Worm (Caenorhabditis elegans) whole organism, young adult: Measurements from ENCODE around the gene C39E9.8.

ENCODE experiments used
- C17E4.6 ChIP-seq: fragments of 200-800 bp; sonication (Bioruptor generic); IDR thresholded peaks from 2 replicates; pipeline ENCODE4 v1.3.6; 2022; ENCODE audit warnings: missing genetic modification reagents, missing genetic modification characterization, missing compliant biosample characterization
- F10E7.11 ChIP-seq: sonication (generic microtip); optimal IDR thresholded peaks from 2 replicates; lab custom pipeline; 2017; ENCODE audit warnings: mild to moderate bottlenecking, missing genetic modification characterization, moderate library complexity, missing compliant biosample characterization
- F55B11.4 ChIP-seq: sonication (generic microtip); optimal IDR thresholded peaks from 2 replicates; lab custom pipeline; 2016; ENCODE audit warnings: missing compliant biosample characterization, missing genetic modification characterization, borderline replicate concordance; ENCODE audit not compliant: insufficient read depth
- K12H6.12 ChIP-seq: fragments of 200-800 bp; sonication (Bioruptor generic); optimal IDR thresholded peaks from 2 replicates; lab custom pipeline; 2018; ENCODE audit warnings: mild to moderate bottlenecking, missing genetic modification characterization, missing compliant biosample characterization
- T26A5.8 ChIP-seq: sonication (generic microtip); optimal IDR thresholded peaks from 2 replicates; lab custom pipeline; 2016; ENCODE audit warnings: missing genetic modification characterization, missing compliant biosample characterization
- ZK185.1 ChIP-seq: sonication (generic microtip); optimal IDR thresholded peaks from 2 replicates; lab custom pipeline; 2016; ENCODE audit warnings: mild to moderate bottlenecking, missing genetic modification characterization, missing compliant biosample characterization; ENCODE audit not compliant: poor library complexity, severe bottlenecking
- attf-3 ChIP-seq: fragments of 200-800 bp; sonication (Bioruptor generic); conservative IDR thresholded peaks from 2 replicates; pipeline ENCODE4 v1.3.6; 2022; ENCODE audit warnings: missing genetic modification reagents, missing genetic modification characterization, missing compliant biosample characterization
- attf-6 ChIP-seq: fragments of 200-800 bp; sonication (Bioruptor generic); IDR thresholded peaks from 2 replicates; pipeline ENCODE4 v1.3.6; 2022; ENCODE audit warnings: missing genetic modification reagents, missing genetic modification characterization, missing compliant biosample characterization
- bed-1 ChIP-seq: fragments of 200-800 bp; sonication (Bioruptor generic); IDR thresholded peaks from 2 replicates; pipeline ENCODE4 v1.3.6; 2022; ENCODE audit warnings: missing genetic modification reagents, missing genetic modification characterization, missing compliant biosample characterization
- cebp-2 ChIP-seq: fragments of 200-800 bp; sonication (Bioruptor generic); IDR thresholded peaks from 2 replicates; pipeline ENCODE4 v1.3.6; 2022; ENCODE audit warnings: missing genetic modification characterization, missing compliant biosample characterization
- ceh-58 ChIP-seq: fragments of 200-800 bp; sonication (Bioruptor generic); IDR thresholded peaks from 2 replicates; pipeline ENCODE4 v1.3.6; 2022; ENCODE audit warnings: missing genetic modification characterization, missing compliant biosample characterization
- dox-1 ChIP-seq: fragments of 200-800 bp; sonication (Bioruptor generic); IDR thresholded peaks from 2 replicates; pipeline ENCODE4 v1.3.6; 2022; ENCODE audit warnings: missing genetic modification reagents, missing genetic modification characterization, missing compliant biosample characterization
- dpl-1 ChIP-seq: fragments of 150-350 bp; optimal IDR thresholded peaks from 2 replicates; lab custom pipeline; 2014; ENCODE audit warnings: missing biosample characterization, missing genetic modification reagents, missing genetic modification characterization
- hmg-20 ChIP-seq: fragments of 200-800 bp; sonication (Bioruptor generic); IDR thresholded peaks from 2 replicates; pipeline ENCODE4 v1.3.6; 2022; ENCODE audit warnings: missing genetic modification reagents, missing genetic modification characterization, missing compliant biosample characterization
- lir-1 ChIP-seq: fragments of 200-800 bp; sonication (Bioruptor generic); conservative IDR thresholded peaks from 2 replicates; pipeline ENCODE4 v1.3.6; 2022; ENCODE audit warnings: missing genetic modification reagents, missing genetic modification characterization, missing compliant biosample characterization
- madf-10 ChIP-seq: sonication (generic microtip); optimal IDR thresholded peaks from 2 replicates; lab custom pipeline; 2016; ENCODE audit warnings: mild to moderate bottlenecking, missing genetic modification characterization, missing compliant biosample characterization
- madf-3 ChIP-seq: fragments of 200-800 bp; sonication (Bioruptor generic); IDR thresholded peaks from 2 replicates; pipeline ENCODE4 v1.3.6; 2022; ENCODE audit warnings: missing genetic modification reagents, missing genetic modification characterization, missing compliant biosample characterization
- mcd-1 ChIP-seq: fragments of 200-800 bp; sonication (Bioruptor generic); IDR thresholded peaks from 2 replicates; pipeline ENCODE4 v1.3.6; 2022; ENCODE audit warnings: missing genetic modification reagents, missing genetic modification characterization, missing compliant biosample characterization
- nfya-2 ChIP-seq: fragments of 200-800 bp; sonication (Bioruptor generic); IDR thresholded peaks from 2 replicates; pipeline ENCODE4 v1.3.6; 2022; ENCODE audit warnings: missing genetic modification reagents, missing genetic modification characterization, missing compliant biosample characterization
- nhr-90 ChIP-seq: sonication (generic microtip); optimal IDR thresholded peaks from 2 replicates; lab custom pipeline; 2016; ENCODE audit warnings: missing genotype, mild to moderate bottlenecking, missing genetic modification characterization, missing compliant biosample characterization
- pbrm-1 ChIP-seq: fragments of 200-800 bp; sonication (Bioruptor generic); IDR thresholded peaks from 2 replicates; pipeline ENCODE4 v1.3.6; 2022; ENCODE audit warnings: missing genetic modification reagents, missing genetic modification characterization, missing compliant biosample characterization
- sdz-38 ChIP-seq: sonication (generic microtip); optimal IDR thresholded peaks from 2 replicates; lab custom pipeline; 2016; ENCODE audit warnings: missing genotype, missing genetic modification characterization, missing compliant biosample characterization
- sea-2 ChIP-seq: fragments of 200-800 bp; sonication (Bioruptor generic); IDR thresholded peaks from 2 replicates; pipeline ENCODE4 v1.3.6; 2022; ENCODE audit warnings: missing genetic modification characterization, missing compliant biosample characterization
- snpc-3.4 ChIP-seq: sonication (generic microtip); optimal IDR thresholded peaks from 2 replicates; lab custom pipeline; 2017; ENCODE audit warnings: missing genetic modification characterization, mild to moderate bottlenecking, missing compliant biosample characterization, antibody characterized with exemption, moderate library complexity, missing genotype, missing genetic modification reagents
- somi-1 ChIP-seq: fragments of 200-800 bp; sonication (Bioruptor generic); optimal IDR thresholded peaks from 2 replicates; lab custom pipeline; 2018; ENCODE audit warnings: mild to moderate bottlenecking, missing genetic modification characterization, missing compliant biosample characterization
- unc-130 ChIP-seq: sonication (generic microtip); optimal IDR thresholded peaks from 2 replicates; lab custom pipeline; 2016; ENCODE audit warnings: missing genetic modification reagents, missing genetic modification characterization, missing compliant biosample characterization
- unc-62 ChIP-seq: fragments of 150-350 bp; optimal IDR thresholded peaks from 2 replicates; lab custom pipeline; 2014; ENCODE audit warnings: missing biosample characterization, missing genetic modification reagents, missing genetic modification characterization
- zim-3 ChIP-seq: sonication (generic microtip); optimal IDR thresholded peaks from 2 replicates; lab custom pipeline; 2017; ENCODE audit warnings: mild to moderate bottlenecking, missing genetic modification characterization, moderate library complexity, missing compliant biosample characterization
- ztf-18 ChIP-seq: sonication (generic microtip); optimal IDR thresholded peaks from 2 replicates; lab custom pipeline; 2016; ENCODE audit warnings: missing genotype, mild to moderate bottlenecking, missing genetic modification characterization, missing compliant biosample characterization
- ztf-22 ChIP-seq: fragments of 200-800 bp; sonication (Bioruptor generic); optimal IDR thresholded peaks from 2 replicates; lab custom pipeline; 2018; ENCODE audit warnings: mild to moderate bottlenecking, missing genetic modification characterization, moderate library complexity, missing compliant biosample characterization
- ztf-25 ChIP-seq: fragments of 200-800 bp; sonication (Bioruptor generic); IDR thresholded peaks from 2 replicates; pipeline ENCODE4 v1.3.6; 2022; ENCODE audit warnings: missing genetic modification reagents, missing genetic modification characterization, missing compliant biosample characterization
- ztf-6 ChIP-seq: fragments of 200-800 bp; sonication (Bioruptor generic); IDR thresholded peaks from 2 replicates; pipeline ENCODE4 v1.3.6; 2022; ENCODE audit warnings: missing genetic modification reagents, missing genetic modification characterization, missing compliant biosample characterization

C39E9.8 gene

ce11 chrIV:13044980-13045379 lies 34.3 kb upstream of the C39E9.8 start:
- TF ChIP-seq bed-1 (GFP tag; lab: Robert Waterston, UW): no peak
- TF ChIP-seq ztf-22 (GFP tag; lab: Kevin White, UChicago): no peak
- no peak for TF ChIP-seq ztf-6
- TF ChIP-seq unc-62 (GFP tag; lab: Kevin White, UChicago): no peak
- no peak for TF ChIP-seq dox-1 (GFP tag; lab: Robert Waterston, UW)
- TF ChIP-seq madf-10: no peak

- TF ChIP-seq mcd-1: no peak
- no peak for TF ChIP-seq nhr-90 (tag; lab: Kevin White, UChicago)
- TF ChIP-seq unc-130 (GFP tag; lab: Kevin White, UChicago): no peak
- no peak for TF ChIP-seq dpl-1
- no peak for TF ChIP-seq somi-1 (GFP tag; lab: Kevin White, UChicago)
- TF ChIP-seq cebp-2: no peak
- no peak for TF ChIP-seq pbrm-1
- no peak for TF ChIP-seq C17E4.6 (GFP tag; lab: Robert Waterston, UW)
- TF ChIP-seq K12H6.12 (tag; lab: Kevin White, UChicago): no peak
- no peak for TF ChIP-seq hmg-20 (GFP tag; lab: Robert Waterston, UW)
- no peak for TF ChIP-seq sea-2 (GFP tag; lab: Robert Waterston, UW)
- no peak for TF ChIP-seq madf-10
- no peak for TF ChIP-seq nfya-2 (GFP tag; lab: Robert Waterston, UW)
- TF ChIP-seq ceh-58 (GFP tag; lab: Robert Waterston, UW): no peak
- TF ChIP-seq ztf-25: no peak
- no peak for TF ChIP-seq F55B11.4 (tag; lab: Kevin White, UChicago)
- TF ChIP-seq madf-3: no peak
Measured at ce11 chrIV:13046848-13047247, 32.4 kb upstream of the C39E9.8 start, which contains the start of gene scl-9. TSS of gene scl-9 (plus strand) at chrIV:13047148.

- TF ChIP-seq sdz-38 (tag; lab: Kevin White, UChicago) (no peak), F10E7.11 (no peak), ztf-6 (no peak), attf-3 (GFP tag; lab: Robert Waterston, UW) (no peak), attf-6 (GFP tag; lab: Robert Waterston, UW) (no peak)
Measured at ce11 chrIV:13048157-13048556, 31.1 kb upstream of the C39E9.8 start, which contains the start of gene scl-10. TSS of gene scl-10 (plus strand) at chrIV:13048457.

- TF ChIP-seq C17E4.6 (GFP tag; lab: Robert Waterston, UW): no peak
- TF ChIP-seq lir-1: no peak
- TF ChIP-seq T26A5.8 (tag; lab: Kevin White, UChicago): no peak
- no peak for TF ChIP-seq cebp-2
- no peak for TF ChIP-seq ZK185.1 (tag; lab: Kevin White, UChicago)
- no peak for TF ChIP-seq nfya-2 (GFP tag; lab: Robert Waterston, UW)
- TF ChIP-seq zim-3 (tag; lab: Kevin White, UChicago): no peak
- TF ChIP-seq snpc-3.4 (tag; lab: Kevin White, UChicago): no peak
- no peak for TF ChIP-seq ztf-18
Measured at ce11 chrIV:13051073-13051472, 28.2 kb upstream of the C39E9.8 start, which contains the start of gene scl-11. TSS of gene scl-11 (plus strand) at chrIV:13051373.

- TF ChIP-seq somi-1 (GFP tag; lab: Kevin White, UChicago): no peak
Measured at ce11 chrIV:13052568-13052967, 26.7 kb upstream of the C39E9.8 start, which contains the start of gene F49E11.7. TSS of gene F49E11.7 (plus strand) at chrIV:13052868.
